Worm (Caenorhabditis elegans): ENCODE measurements around the gene dnj-7.

The dnj-7 gene

DNA sequence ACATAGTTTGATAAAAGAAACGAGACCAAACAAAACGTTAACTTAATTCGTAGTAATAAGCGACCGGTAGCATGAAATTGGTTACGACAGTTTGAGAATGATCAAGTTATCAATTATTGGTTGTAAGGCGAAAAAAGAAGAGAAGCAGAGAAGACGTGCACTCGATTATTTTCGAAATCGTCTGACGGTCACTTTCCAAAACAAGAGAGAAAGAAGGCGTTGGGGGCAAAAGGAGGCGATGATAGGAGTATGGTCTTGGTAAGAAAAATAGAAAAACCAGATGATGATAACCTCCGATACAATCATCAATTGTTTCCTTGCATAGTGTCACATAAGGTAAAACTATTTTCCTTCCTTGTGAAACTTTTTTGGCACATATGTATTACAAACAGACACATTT is 36.9 kb upstream of the dnj-7 start:
- TF ChIP-seq sdc-2 (tag; optimal IDR thresholded peaks at IDR 0.05) (no peak), hlh-30 (tag; optimal IDR thresholded peaks at IDR 0.05; ENCODE audit: insufficient read depth) (no peak), syd-9 (tag; optimal IDR thresholded peaks at IDR 0.05) (no peak), npax-4 (tag; optimal IDR thresholded peaks at IDR 0.05) (no peak), madf-2 (tag; optimal IDR thresholded peaks at IDR 0.05) (no peak), ceh-18 (tag; optimal IDR thresholded peaks at IDR 0.05) (no peak), mec-3 (tag; optimal IDR thresholded peaks at IDR 0.05; ENCODE audit: borderline replicate concordance) (no peak), pat-9 (tag; optimal IDR thresholded peaks at IDR 0.05) (no peak), elt-4 (tag; optimal IDR thresholded peaks at IDR 0.05) (no peak), ceh-24 (tag; optimal IDR thresholded peaks at IDR 0.05) (no peak), fkh-10 (GFP tag; optimal IDR thresholded peaks at IDR 0.05) (no peak), ahr-1 (tag; optimal IDR thresholded peaks at IDR 0.05) (no peak), tbx-7 (tag; optimal IDR thresholded peaks at IDR 0.05) (no peak)

DNA sequence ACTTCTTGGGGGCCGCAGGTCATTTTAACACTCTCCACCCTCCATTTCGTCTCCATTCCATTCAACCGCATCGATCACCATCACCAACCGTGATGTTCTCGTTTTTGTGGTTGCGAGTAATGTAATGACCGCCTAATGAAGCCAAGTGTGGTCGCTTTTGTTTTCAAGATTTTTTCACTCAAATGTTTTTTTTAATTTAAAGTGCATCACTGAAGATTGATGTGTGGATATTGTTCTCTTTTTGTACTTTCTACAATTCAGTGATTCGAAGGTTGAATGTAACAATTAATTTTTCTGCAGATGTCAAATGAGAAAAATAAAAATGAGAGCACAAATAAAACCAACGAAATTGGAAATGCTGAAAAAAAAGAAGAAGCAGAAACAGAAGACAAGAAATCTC is 35.6 kb upstream of the dnj-7 start, which contains the start of gene pgp-10:
Gene pgp-10, plus strand, starts transcription at position 301 of the 400 bp plus-strand sequence.
- TF ChIP-seq T23F11.4 (GFP tag; optimal IDR thresholded peaks at IDR 0.05) (no peak), elt-2 (tag; optimal IDR thresholded peaks at IDR 0.05) (no peak), nhr-232 (tag; optimal IDR thresholded peaks at IDR 0.05) (no peak), ref-2 (tag; optimal IDR thresholded peaks at IDR 0.05) (no peak), hlh-30 (tag; optimal IDR thresholded peaks at IDR 0.05; ENCODE audit: insufficient read depth) (no peak), pha-4 (tag; optimal IDR thresholded peaks at IDR 0.05) (no peak), ceh-18 (tag; optimal IDR thresholded peaks at IDR 0.05) (no peak), pha-2 (tag; optimal IDR thresholded peaks at IDR 0.05) (no peak), gmeb-2 (tag; optimal IDR thresholded peaks at IDR 0.05) (no peak)

DNA sequence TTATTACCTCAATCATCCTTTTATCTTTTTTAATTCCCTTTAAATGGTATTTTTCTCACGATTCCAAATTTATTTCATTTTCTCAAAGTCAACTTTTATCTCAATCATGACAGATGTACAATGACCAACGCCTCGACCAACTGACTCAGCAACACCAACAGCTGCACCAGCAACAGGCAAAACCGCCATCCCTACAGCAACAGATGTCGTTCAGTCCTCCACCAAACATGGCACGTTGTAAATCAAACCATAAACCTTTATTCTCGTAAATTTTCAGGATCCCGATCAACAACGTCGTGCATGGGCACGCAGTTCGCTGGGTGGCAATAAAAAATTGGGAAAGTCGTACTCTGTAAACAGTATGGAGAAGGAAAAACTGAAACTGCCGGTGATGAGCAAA is 31.6 kb upstream of the dnj-7 start:
- TF ChIP-seq dve-1 (tag; optimal IDR thresholded peaks at IDR 0.05) (no peak), T23F11.4 (GFP tag; optimal IDR thresholded peaks at IDR 0.05) (no peak), ets-4 (tag; optimal IDR thresholded peaks at IDR 0.05) (no peak), ceh-34 (tag; optimal IDR thresholded peaks at IDR 0.05) (no peak), pat-9 (tag; optimal IDR thresholded peaks at IDR 0.05) (no peak), hlh-30 (tag; optimal IDR thresholded peaks at IDR 0.05; ENCODE audit: insufficient read depth) (no peak), unc-55 (GFP tag; optimal IDR thresholded peaks at IDR 0.05) (no peak), ceh-45 (GFP tag; IDR thresholded peaks at IDR 0.05) (no peak), tbx-7 (tag; optimal IDR thresholded peaks at IDR 0.05) (no peak), odd-2 (tag; optimal IDR thresholded peaks at IDR 0.05) (no peak), hlh-13 (GFP tag; optimal IDR thresholded peaks at IDR 0.05) (no peak), K02D7.2 (tag; optimal IDR thresholded peaks at IDR 0.05) (no peak), nhr-11 (tag; optimal IDR thresholded peaks at IDR 0.05) (no peak), gmeb-2 (tag; optimal IDR thresholded peaks at IDR 0.05) (no peak), ama-1 (optimal IDR thresholded peaks at IDR 0.05) (no peak), F13H6.1 (tag; optimal IDR thresholded peaks at IDR 0.05) (no peak), nfya-1 (tag; optimal IDR thresholded peaks at IDR 0.05) (no peak), elt-4 (tag; optimal IDR thresholded peaks at IDR 0.05) (no peak), pha-4 (tag; optimal IDR thresholded peaks at IDR 0.05) (no peak), sox-2 (GFP tag; IDR thresholded peaks at IDR 0.05) (no peak)

DNA sequence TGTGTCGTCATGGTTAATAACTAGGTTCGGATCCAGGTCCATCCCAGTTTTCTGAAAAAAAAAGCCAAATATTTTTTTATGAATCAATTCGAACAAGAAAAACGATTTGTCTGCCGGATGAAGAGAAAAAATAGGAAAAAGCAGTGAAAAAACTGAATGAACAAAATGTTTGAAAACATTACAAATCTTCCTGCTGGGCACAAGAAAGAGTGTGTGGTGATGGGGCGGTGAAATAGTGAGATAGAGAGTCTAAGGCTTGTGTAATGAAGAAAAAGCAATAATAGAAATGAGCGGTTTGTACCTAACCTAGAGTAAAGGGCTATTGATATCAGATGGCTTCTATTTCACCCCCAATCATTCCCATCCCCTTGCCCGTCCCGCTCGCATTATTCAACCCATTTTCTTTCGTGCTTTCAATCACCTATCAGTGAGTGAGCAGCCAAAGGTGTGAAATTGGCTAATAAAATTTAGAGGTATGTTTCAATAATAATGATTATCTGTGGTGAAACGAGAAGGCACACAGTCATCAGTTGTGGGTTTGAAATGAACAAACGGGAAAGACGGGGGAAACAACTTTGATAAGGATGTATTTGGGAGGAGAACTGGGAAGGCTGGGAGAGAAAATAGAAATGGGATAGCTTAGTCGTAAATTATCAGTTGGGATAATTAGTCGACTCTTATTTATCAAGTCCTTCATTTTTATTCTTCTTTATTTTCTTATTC is 23.6 kb upstream of the dnj-7 start, which contains the start of gene bar-1:
Gene bar-1, minus strand, starts transcription at position 51 of the 723 bp plus-strand sequence.
- TF ChIP-seq sox-2 (GFP tag; IDR thresholded peaks at IDR 0.05) = no peak
- no peak for TF ChIP-seq pax-1 (tag; optimal IDR thresholded peaks at IDR 0.05)
- no peak for TF ChIP-seq elt-2 (tag; optimal IDR thresholded peaks at IDR 0.05)
- no peak for TF ChIP-seq zip-5 (tag; optimal IDR thresholded peaks at IDR 0.05)
- TF ChIP-seq pqm-1 (tag; optimal IDR thresholded peaks at IDR 0.05) = no peak
- TF ChIP-seq madf-2 (tag; optimal IDR thresholded peaks at IDR 0.05) = no peak
- no peak for TF ChIP-seq fkh-6 (tag; optimal IDR thresholded peaks at IDR 0.05)
- no peak for TF ChIP-seq C08G9.2 (tag; optimal IDR thresholded peaks at IDR 0.05)
- no peak for TF ChIP-seq ahr-1 (tag; optimal IDR thresholded peaks at IDR 0.05)

Measured in whole organism, late embryonic.